Fruit fly (Drosophila melanogaster) whole organism, adult: ENCODE measurements around the gene ninaE.

Experiments used
- CG11617 ChIP-seq: fragments of 200-800 bp; sonication (Bioruptor generic); optimal IDR thresholded peaks from 2 replicates; lab custom pipeline; 2017; ENCODE audit warnings: mild to moderate bottlenecking, missing biosample characterization, missing genetic modification reagents, missing genetic modification characterization
- CG12768 ChIP-seq: fragments of 200-800 bp; sonication (Bioruptor generic); optimal IDR thresholded peaks from 2 replicates; lab custom pipeline; 2017; ENCODE audit warnings: missing biosample characterization, missing genetic modification characterization, mild to moderate bottlenecking, moderate library complexity, missing genetic modification reagents
- CG14711 ChIP-seq: fragments of 200-800 bp; sonication (Bioruptor generic); optimal IDR thresholded peaks from 2 replicates; lab custom pipeline; 2018; ENCODE audit warnings: missing biosample characterization, mild to moderate bottlenecking, missing genetic modification characterization, moderate library complexity
- CG1620 ChIP-seq: fragments of 200-800 bp; sonication (Bioruptor generic); optimal IDR thresholded peaks from 2 replicates; lab custom pipeline; 2016; ENCODE audit warnings: missing biosample characterization, missing genetic modification characterization
- CG33017 ChIP-seq: fragments of 200-800 bp; sonication (Bioruptor generic); optimal IDR thresholded peaks from 2 replicates; lab custom pipeline; 2018; ENCODE audit warnings: missing biosample characterization, mild to moderate bottlenecking, missing genetic modification characterization, moderate library complexity
- CG5204 ChIP-seq: fragments of 200-800 bp; sonication (Bioruptor generic); optimal IDR thresholded peaks from 2 replicates; lab custom pipeline; 2016; ENCODE audit warnings: missing biosample characterization, missing genetic modification characterization
- CG7045 ChIP-seq: fragments of 200-800 bp; sonication (Bioruptor generic); optimal IDR thresholded peaks from 2 replicates; lab custom pipeline; 2017; ENCODE audit warnings: missing biosample characterization, mild to moderate bottlenecking, missing genetic modification characterization
- CG7101 ChIP-seq: fragments of 200-800 bp; sonication (Bioruptor generic); optimal IDR thresholded peaks from 2 replicates; lab custom pipeline; 2018; ENCODE audit warnings: missing biosample characterization, mild to moderate bottlenecking, missing genetic modification characterization, moderate library complexity
- Clk ChIP-seq: fragments of 200-800 bp; sonication (Bioruptor generic); optimal IDR thresholded peaks from 2 replicates; lab custom pipeline; 2017; ENCODE audit warnings: missing biosample characterization, missing genetic modification characterization
- Crg-1 ChIP-seq: fragments of 200-800 bp; sonication (Bioruptor generic); optimal IDR thresholded peaks from 2 replicates; lab custom pipeline; 2016; ENCODE audit warnings: missing biosample characterization, missing genetic modification characterization
- Hr96 ChIP-seq: fragments of 200-800 bp; sonication (Bioruptor generic); optimal IDR thresholded peaks from 2 replicates; lab custom pipeline; 2016; ENCODE audit warnings: missing biosample characterization, missing genetic modification characterization
- Mnt ChIP-seq: fragments of 200-800 bp; sonication (Bioruptor generic); optimal IDR thresholded peaks from 2 replicates; lab custom pipeline; 2016; ENCODE audit warnings: missing biosample characterization, mild to moderate bottlenecking, missing genetic modification characterization
- bab1 ChIP-seq: fragments of 200-800 bp; sonication (Bioruptor generic); optimal IDR thresholded peaks from 3 replicates; lab custom pipeline; 2019; ENCODE audit warnings: missing biosample characterization, mild to moderate bottlenecking, missing genetic modification characterization, moderate library complexity
- cic ChIP-seq: fragments of 200-800 bp; sonication (Bioruptor generic); optimal IDR thresholded peaks from 2 replicates; lab custom pipeline; 2017; ENCODE audit warnings: missing biosample characterization, mild to moderate bottlenecking, missing genetic modification characterization, moderate library complexity
- cnc ChIP-seq, 2 experiments: fragments of >200 bp; optimal IDR thresholded peaks; 2 replicates each; lab custom pipeline; 2017
- kay ChIP-seq: fragments of 200-800 bp; sonication (Bioruptor generic); peaks from one replicate; lab custom pipeline; 2016; ENCODE audit warnings: missing biosample characterization, missing genetic modification characterization, borderline replicate concordance
- ovo ChIP-seq: fragments of 200-800 bp; sonication (Bioruptor generic); optimal IDR thresholded peaks from 2 replicates; lab custom pipeline; 2016; ENCODE audit warnings: missing biosample characterization, missing genetic modification characterization
- pad ChIP-seq: fragments of 200-800 bp; sonication (Bioruptor generic); optimal IDR thresholded peaks from 3 replicates; lab custom pipeline; 2017; ENCODE audit warnings: missing biosample characterization, missing genetic modification characterization, mild to moderate bottlenecking, moderate library complexity, missing genetic modification reagents
- tj ChIP-seq: fragments of 200-800 bp; sonication (Bioruptor generic); optimal IDR thresholded peaks from 3 replicates; lab custom pipeline; 2017; ENCODE audit warnings: missing biosample characterization, mild to moderate bottlenecking, missing genetic modification characterization, moderate library complexity
- toe ChIP-seq: fragments of 200-800 bp; sonication (Bioruptor generic); optimal IDR thresholded peaks from 2 replicates; lab custom pipeline; 2016; ENCODE audit warnings: missing biosample characterization, missing genetic modification characterization

ninaE gene

dm6 chr3R:19902328-19902727, 14.3 kb upstream of the ninaE start:
- no peak for TF ChIP-seq pad (GFP tag; lab: Kevin White, UChicago)

dm6 chr3R:19901742-19902141, 13.7 kb upstream of the ninaE start:
- TF ChIP-seq Clk (GFP tag; lab: Kevin White, UChicago) (no peak), CG1620 (GFP tag; lab: Kevin White, UChicago) (no peak), tj (GFP tag; lab: Kevin White, UChicago) (no peak), CG7101 (tag; lab: Kevin White, UChicago) (no peak), cic (GFP tag; lab: Kevin White, UChicago) (no peak), kay (no peak), CG33017 (tag; lab: Kevin White, UChicago) (no peak), CG5204 (GFP tag; lab: Kevin White, UChicago) (no peak), Crg-1 (GFP tag; lab: Kevin White, UChicago) (no peak), Hr96 (no peak), toe (no peak), cnc (optimal IDR thresholded peaks at IDR 0.05; lab: Kevin White, UChicago) (no peak), bab1 (GFP tag; lab: Kevin White, UChicago) (no peak), pad (GFP tag; lab: Kevin White, UChicago) (no peak), Mnt (GFP tag; lab: Kevin White, UChicago) (no peak), CG7045 (GFP tag; lab: Kevin White, UChicago) (no peak)

dm6 chr3R:19895305-19895704, 7.3 kb upstream of the ninaE start:
- TF ChIP-seq Crg-1 (GFP tag; lab: Kevin White, UChicago) (no peak), Mnt (GFP tag; lab: Kevin White, UChicago) (no peak), ovo (GFP tag; lab: Kevin White, UChicago) (no peak), pad (GFP tag; lab: Kevin White, UChicago) (no peak), cnc (optimal IDR thresholded peaks at IDR 0.05; lab: Kevin White, UChicago) (no peak), Hr96 (no peak), CG7101 (tag; lab: Kevin White, UChicago) (no peak), toe (no peak), Clk (GFP tag; lab: Kevin White, UChicago) (no peak), bab1 (GFP tag; lab: Kevin White, UChicago) (no peak), tj (GFP tag; lab: Kevin White, UChicago) (no peak), CG12768 (GFP tag; lab: Kevin White, UChicago) (no peak), CG1620 (GFP tag; lab: Kevin White, UChicago) (no peak)

dm6 chr3R:19892046-19892445, 4.0 kb upstream of the ninaE start:
- TF ChIP-seq toe (peak; percentile 35), CG1620 (GFP tag; lab: Kevin White, UChicago) (no peak), Mnt (GFP tag; lab: Kevin White, UChicago) (no peak), Hr96 (peak; percentile 35), bab1 (GFP tag; lab: Kevin White, UChicago) (no peak), kay (no peak), CG33017 (tag; lab: Kevin White, UChicago) (no peak), CG5204 (GFP tag; lab: Kevin White, UChicago) (no peak), Crg-1 (GFP tag; lab: Kevin White, UChicago) (no peak), cic (GFP tag; lab: Kevin White, UChicago) (no peak), pad (GFP tag; lab: Kevin White, UChicago) (no peak), CG14711 (tag; lab: Kevin White, UChicago) (peak; percentile 15), Clk (GFP tag; lab: Kevin White, UChicago) (no peak), CG7101 (tag; lab: Kevin White, UChicago) (peak; percentile 14), CG7045 (GFP tag; lab: Kevin White, UChicago) (peak; percentile 28), CG12768 (GFP tag; lab: Kevin White, UChicago) (peak; percentile 15), CG11617 (GFP tag; lab: Kevin White, UChicago) (no peak)

dm6 chr3R:19891363-19891762, 3.4 kb upstream of the ninaE start:
- TF ChIP-seq bab1 (GFP tag; lab: Kevin White, UChicago) (no peak), CG12768 (GFP tag; lab: Kevin White, UChicago) (peak; percentile 12)

dm6 chr3R:19890340-19890998, 2.5 kb upstream of the ninaE start, which contains the start of gene CG4733:
TSS of gene CG4733 (plus strand) at chr3R:19890689.
- TF ChIP-seq ovo (GFP tag; lab: Kevin White, UChicago): peak; percentile 33
- TF ChIP-seq CG5204 (GFP tag; lab: Kevin White, UChicago): peak; percentile 55
- no peak for TF ChIP-seq Clk (GFP tag; lab: Kevin White, UChicago)
- TF ChIP-seq CG7101 (tag; lab: Kevin White, UChicago): peak; percentile 30
- TF ChIP-seq CG33017 (tag; lab: Kevin White, UChicago): no peak
- no peak for TF ChIP-seq CG14711 (tag; lab: Kevin White, UChicago)
- no peak for TF ChIP-seq cic (GFP tag; lab: Kevin White, UChicago)
- TF ChIP-seq Hr96: no peak
- TF ChIP-seq CG7045 (GFP tag; lab: Kevin White, UChicago): no peak
- TF ChIP-seq bab1 (GFP tag; lab: Kevin White, UChicago): no peak
- no peak for TF ChIP-seq CG11617 (GFP tag; lab: Kevin White, UChicago)
- peak; percentile 7 for TF ChIP-seq tj (GFP tag; lab: Kevin White, UChicago)
- TF ChIP-seq pad (GFP tag; lab: Kevin White, UChicago): peak; percentile 2
- no peak for TF ChIP-seq cnc (optimal IDR thresholded peaks at IDR 0.05; lab: Kevin White, UChicago)
- no peak for TF ChIP-seq Mnt (GFP tag; lab: Kevin White, UChicago)
- TF ChIP-seq CG1620 (GFP tag; lab: Kevin White, UChicago): no peak
- TF ChIP-seq Crg-1 (GFP tag; lab: Kevin White, UChicago): no peak
- no peak for TF ChIP-seq kay
- no peak for TF ChIP-seq CG12768 (GFP tag; lab: Kevin White, UChicago)
- TF ChIP-seq toe: peak; percentile 20
